Worm (Caenorhabditis elegans): ENCODE data around the gene scav-3.

The scav-3 gene

ce11 chrIII:12429579-12430084, 27.0 kb downstream of the scav-3 start, which contains the start of gene snr-6 (continued):
- no peak for TF ChIP-seq aly-2 (tag; optimal IDR thresholded peaks at IDR 0.05)
- TF ChIP-seq F26F4.8 (GFP tag; conservative IDR thresholded peaks at IDR 0.05), result no peak
- TF ChIP-seq T26A8.4 (GFP tag; IDR thresholded peaks at IDR 0.05), result no peak
- TF ChIP-seq ZK337.2 (GFP tag; IDR thresholded peaks at IDR 0.05), result no peak
- TF ChIP-seq nhr-111 (GFP tag; optimal IDR thresholded peaks at IDR 0.05), result no peak
- TF ChIP-seq ceh-44 (GFP tag; IDR thresholded peaks at IDR 0.05), result no peak
- TF ChIP-seq php-3 (GFP tag; IDR thresholded peaks at IDR 0.05), result no peak
- TF ChIP-seq daf-16 (GFP tag; optimal IDR thresholded peaks at IDR 0.05), result no peak
- TF ChIP-seq daf-16 (tag; optimal IDR thresholded peaks at IDR 0.05), result no peak
- TF ChIP-seq ztf-11 (tag; optimal IDR thresholded peaks at IDR 0.05), result no peak
- no peak for TF ChIP-seq mdl-1 (tag; optimal IDR thresholded peaks at IDR 0.05)
- TF ChIP-seq fos-1 (tag; optimal IDR thresholded peaks at IDR 0.05), result no peak
- no peak for TF ChIP-seq cey-2 (tag; optimal IDR thresholded peaks at IDR 0.05; ENCODE audit: borderline replicate concordance, insufficient read depth)
- no peak for TF ChIP-seq zip-11 (GFP tag; IDR thresholded peaks at IDR 0.05)
- peak; percentile 40 for TF ChIP-seq unc-130 (GFP tag; optimal IDR thresholded peaks at IDR 0.05)
- TF ChIP-seq unc-39 (tag; optimal IDR thresholded peaks at IDR 0.05), result no peak
- no peak for TF ChIP-seq mxl-2 (GFP tag; conservative IDR thresholded peaks at IDR 0.05)
- no peak for TF ChIP-seq lin-29 (GFP tag; IDR thresholded peaks at IDR 0.05)
- TF ChIP-seq nhr-102 (tag; optimal IDR thresholded peaks at IDR 0.05), result no peak
- TF ChIP-seq nhr-41 (GFP tag; IDR thresholded peaks at IDR 0.05), result no peak
- no peak for TF ChIP-seq ceh-20 (GFP tag; IDR thresholded peaks at IDR 0.05)
- no peak for TF ChIP-seq F44E2.7 (GFP tag; IDR thresholded peaks at IDR 0.05)
- no peak for TF ChIP-seq sdz-12 (GFP tag; optimal IDR thresholded peaks at IDR 0.05)
- no peak for TF ChIP-seq madf-9 (GFP tag; conservative IDR thresholded peaks at IDR 0.05)
- TF ChIP-seq lin-38 (GFP tag; IDR thresholded peaks at IDR 0.05), result peak; percentile 65
- TF ChIP-seq nhr-25 (tag; optimal IDR thresholded peaks at IDR 0.05; ENCODE audit: borderline replicate concordance, insufficient read depth), result no peak
- TF ChIP-seq tag-97 (GFP tag; IDR thresholded peaks at IDR 0.05), result no peak
- TF ChIP-seq snpc-4 (tag; optimal IDR thresholded peaks at IDR 0.05), result no peak
- peak; percentile 69 for TF ChIP-seq nhr-6 (tag; optimal IDR thresholded peaks at IDR 0.05)
- TF ChIP-seq ama-1 (optimal IDR thresholded peaks at IDR 0.05), result no peak
- no peak for TF ChIP-seq dmd-9 (GFP tag; IDR thresholded peaks at IDR 0.05)
- TF ChIP-seq ctbp-1 (GFP tag; IDR thresholded peaks at IDR 0.05), result no peak
- no peak for TF ChIP-seq nhr-48 (tag; optimal IDR thresholded peaks at IDR 0.05)
- peak; percentile 97 for TF ChIP-seq dpl-1 (GFP tag; optimal IDR thresholded peaks at IDR 0.05)
- peak; percentile 59 for TF ChIP-seq mep-1 (tag; optimal IDR thresholded peaks at IDR 0.05)
- no peak for TF ChIP-seq mxl-3 (GFP tag; optimal IDR thresholded peaks at IDR 0.05)
- no peak for TF ChIP-seq D1046.2 (GFP tag; IDR thresholded peaks at IDR 0.05)
- no peak for TF ChIP-seq nhr-76 (tag; optimal IDR thresholded peaks at IDR 0.05)
- no peak for TF ChIP-seq nhr-10 (tag; optimal IDR thresholded peaks at IDR 0.05)
- TF ChIP-seq zfp-2 (tag; optimal IDR thresholded peaks at IDR 0.05), result no peak
- peak; percentile 59 for TF ChIP-seq hlh-30 (tag; optimal IDR thresholded peaks at IDR 0.05; ENCODE audit: insufficient read depth)
- no peak for TF ChIP-seq zag-1 (tag; optimal IDR thresholded peaks at IDR 0.05)
- no peak for TF ChIP-seq tra-1 (GFP tag; IDR thresholded peaks at IDR 0.05)
- no peak for TF ChIP-seq egl-27 (tag; optimal IDR thresholded peaks at IDR 0.05)
- TF ChIP-seq fkh-10 (GFP tag; optimal IDR thresholded peaks at IDR 0.05), result no peak
- TF ChIP-seq ceh-32 (tag; optimal IDR thresholded peaks at IDR 0.05; ENCODE audit: poor library complexity), result no peak
- TF ChIP-seq daf-8 (GFP tag; IDR thresholded peaks at IDR 0.05), result no peak
- TF ChIP-seq spr-3 (GFP tag; optimal IDR thresholded peaks at IDR 0.05), result no peak
- no peak for TF ChIP-seq Y75B8A.6 (GFP tag; IDR thresholded peaks at IDR 0.05)
- no peak for TF ChIP-seq R02D3.7 (tag; optimal IDR thresholded peaks at IDR 0.05)
- TF ChIP-seq Y48G9A.11 (GFP tag; IDR thresholded peaks at IDR 0.05), result no peak
- TF ChIP-seq madf-5 (GFP tag; IDR thresholded peaks at IDR 0.05), result no peak

Measured in whole organism, L4 larva.